Worm (Caenorhabditis elegans) whole organism, L3 larva: ENCODE data around the gene srsx-7.

ENCODE experiments used
- ama-1 ChIP-seq: fragments of 150-350 bp; optimal IDR thresholded peaks from 2 replicates; lab custom pipeline; 2018
- ceh-82 ChIP-seq: fragments of 150-350 bp; optimal IDR thresholded peaks from 2 replicates; lab custom pipeline; 2014; ENCODE audit warnings: missing biosample characterization, missing genetic modification characterization
- mdl-1 ChIP-seq: fragments of 150-350 bp; optimal IDR thresholded peaks from 2 replicates; lab custom pipeline; 2014; ENCODE audit warnings: missing biosample characterization, missing genetic modification characterization
- mml-1 ChIP-seq: fragments of 150-350 bp; sonication (generic microtip); optimal IDR thresholded peaks from 3 replicates; lab custom pipeline; 2014; ENCODE audit warnings: missing biosample characterization, missing genetic modification characterization
- nhr-11 ChIP-seq: fragments of 150-350 bp; optimal IDR thresholded peaks from 2 replicates; lab custom pipeline; 2014; ENCODE audit warnings: missing biosample characterization, missing genetic modification characterization
- nhr-237 ChIP-seq: fragments of 150-350 bp; optimal IDR thresholded peaks from 2 replicates; lab custom pipeline; 2014; ENCODE audit warnings: missing biosample characterization, missing genetic modification characterization
- nhr-28 ChIP-seq: fragments of 150-350 bp; optimal IDR thresholded peaks from 2 replicates; lab custom pipeline; 2014; ENCODE audit warnings: missing biosample characterization, missing genetic modification characterization
- nhr-76 ChIP-seq: fragments of 150-350 bp; sonication (generic microtip); optimal IDR thresholded peaks from 5 replicates; lab custom pipeline; 2014; ENCODE audit warnings: missing biosample characterization, missing genetic modification characterization
- tbx-2 ChIP-seq: sonication (generic microtip); optimal IDR thresholded peaks from 2 replicates; lab custom pipeline; 2016; ENCODE audit warnings: mild to moderate bottlenecking, missing genetic modification characterization, missing compliant biosample characterization
- unc-62 ChIP-seq: fragments of 150-350 bp; sonication (generic microtip); optimal IDR thresholded peaks from 4 replicates; lab custom pipeline; 2014; ENCODE audit warnings: missing biosample characterization, missing genetic modification reagents, missing genetic modification characterization
- ztf-4 ChIP-seq: fragments of 150-350 bp; optimal IDR thresholded peaks from 2 replicates; lab custom pipeline; 2014; ENCODE audit warnings: missing biosample characterization, missing genetic modification characterization

DNA sequence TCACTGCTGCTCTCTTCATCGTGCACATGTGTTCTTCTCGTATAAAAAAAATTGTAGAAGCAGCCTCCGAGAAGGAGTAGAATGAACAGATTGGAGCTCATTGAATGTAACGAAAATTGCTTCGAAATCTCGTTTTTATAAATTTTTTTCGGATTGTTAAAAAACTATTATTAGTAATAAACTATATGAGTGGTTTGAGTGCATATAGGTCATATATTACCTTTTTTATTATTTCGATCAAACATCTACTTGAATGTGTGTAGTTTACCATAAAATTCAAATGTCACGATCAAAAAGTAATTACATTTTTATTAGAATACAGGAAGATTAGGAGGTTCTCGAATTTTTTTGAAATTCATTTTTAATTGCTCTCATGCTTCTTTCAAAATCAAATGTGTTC, 27.3 kb downstream of the srsx-7 start, which contains the start of gene clec-216:
- TF ChIP-seq unc-62 (GFP tag; lab: Kevin White, UChicago): no peak
- no peak for TF ChIP-seq nhr-76 (tag; lab: Kevin White, UChicago)
- no peak for TF ChIP-seq ceh-82 (tag; lab: Kevin White, UChicago)
- no peak for TF ChIP-seq mml-1
- no peak for TF ChIP-seq mdl-1 (tag; lab: Kevin White, UChicago)
- no peak for TF ChIP-seq ama-1 (lab: Kevin White, UChicago)
- TF ChIP-seq nhr-28 (tag; lab: Kevin White, UChicago): no peak
- TF ChIP-seq ztf-4 (tag; lab: Kevin White, UChicago): no peak
- no peak for TF ChIP-seq nhr-11 (tag; lab: Kevin White, UChicago)
- TF ChIP-seq tbx-2 (tag; lab: Kevin White, UChicago): no peak
- TF ChIP-seq nhr-237: no peak
